Fruit fly (Drosophila melanogaster) whole organism, wandering third instar larva: ENCODE results near the gene CG7884.

Source experiments
- Mio ChIP-seq: sonication (Bioruptor generic); optimal IDR thresholded peaks from 2 replicates; lab custom pipeline; 2016; ENCODE audit warnings: missing biosample characterization, missing genetic modification characterization
- Myc ChIP-seq: fragments of >200 bp; optimal IDR thresholded peaks from 2 replicates; lab custom pipeline; 2017
- Rel ChIP-seq, 2 experiments: fragments of 200-800 bp; sonication (Bioruptor generic) in 1 of 2; optimal IDR thresholded peaks; 2 replicates in 1 of 2; 3 replicates in 1 of 2; lab custom pipeline; 2016 to 2019; ENCODE audit warnings: mild to moderate bottlenecking in 2 of 2, missing biosample characterization in 2 of 2, missing genetic modification characterization in 2 of 2, moderate library complexity in 1 of 2
- Sp1 ChIP-seq: fragments of 200-800 bp; sonication (Bioruptor generic); optimal IDR thresholded peaks from 3 replicates; lab custom pipeline; 2019; ENCODE audit warnings: missing biosample characterization, mild to moderate bottlenecking, missing genetic modification characterization, moderate library complexity
- Vsx2 ChIP-seq: fragments of 200-300, 225-300 bp; sonication (Bioruptor generic); optimal IDR thresholded peaks from 2 replicates; lab custom pipeline; 2018; ENCODE audit warnings: missing biosample characterization, missing genetic modification characterization; ENCODE audit not compliant: partially characterized antibody
- brk ChIP-seq: fragments of 200-800 bp; sonication (Bioruptor generic); optimal IDR thresholded peaks from 2 replicates; lab custom pipeline; 2016; ENCODE audit warnings: missing biosample characterization, mild to moderate bottlenecking, missing genetic modification characterization
- dmrt93B ChIP-seq: fragments of 200-800 bp; sonication (Bioruptor generic); optimal IDR thresholded peaks from 2 replicates; lab custom pipeline; 2018; ENCODE audit warnings: missing biosample characterization, mild to moderate bottlenecking, missing genetic modification characterization
- h ChIP-seq: fragments of 200-800 bp; sonication (Bioruptor generic); optimal IDR thresholded peaks from 3 replicates; lab custom pipeline; 2016; ENCODE audit warnings: missing biosample characterization, mild to moderate bottlenecking, missing genetic modification characterization
- jim ChIP-seq: fragments of 175-275, 200-325 bp; sonication (Bioruptor generic); optimal IDR thresholded peaks from 2 replicates; lab custom pipeline; 2016; ENCODE audit warnings: missing biosample characterization, mild to moderate bottlenecking, missing genetic modification characterization
- lola ChIP-seq: fragments of >200 bp; optimal IDR thresholded peaks from 2 replicates; lab custom pipeline; 2017; ENCODE audit warnings: missing biosample characterization, missing genetic modification characterization
- pan ChIP-seq: fragments of >200 bp; optimal IDR thresholded peaks from 2 replicates; lab custom pipeline; 2017
- sage ChIP-seq: fragments of 200-800 bp; sonication (Bioruptor generic); optimal IDR thresholded peaks from 2 replicates; lab custom pipeline; 2016; ENCODE audit warnings: missing biosample characterization, mild to moderate bottlenecking, missing genetic modification characterization
- tai ChIP-seq: sonication (Bioruptor generic); optimal IDR thresholded peaks from 2 replicates; lab custom pipeline; 2016; ENCODE audit warnings: missing biosample characterization, missing genetic modification characterization

dm6 chrX:19247200-19248052 lies 27.0 kb downstream of the CG7884 start, which contains the start of gene CG7992:
- peak; percentile 79 for TF ChIP-seq h (GFP tag; lab: Kevin White, UChicago)
- no peak for TF ChIP-seq Vsx2 (GFP tag; lab: Kevin White, UChicago)
- TF ChIP-seq Myc (lab: Kevin White, UChicago), result no peak
- TF ChIP-seq brk (GFP tag; lab: Kevin White, UChicago), result no peak
- no peak for TF ChIP-seq pan
- no peak for TF ChIP-seq jim (GFP tag; lab: Kevin White, UChicago)
- TF ChIP-seq tai (GFP tag; lab: Kevin White, UChicago), result no peak
- no peak for TF ChIP-seq sage (GFP tag; lab: Kevin White, UChicago)
- TF ChIP-seq Sp1 (GFP tag; lab: Kevin White, UChicago), result peak; percentile 73
- TF ChIP-seq Rel (GFP tag; optimal IDR thresholded peaks at IDR 0.05; lab: Kevin White, UChicago), result no peak
- no peak for TF ChIP-seq Rel (tag; optimal IDR thresholded peaks at IDR 0.05; lab: Kevin White, UChicago)
- TF ChIP-seq Mio (GFP tag; lab: Kevin White, UChicago), result no peak
- TF ChIP-seq dmrt93B, result no peak
- TF ChIP-seq lola (GFP tag; lab: Kevin White, UChicago), result no peak
